Worm (Caenorhabditis elegans) whole organism, young adult: Measurements from ENCODE around the gene grd-12.
A peak's percentile ranks its signal among the peaks of the same experiment; 100 is the strongest.

ENCODE experiments used
- B0035.1 ChIP-seq: sonication (generic microtip); optimal IDR thresholded peaks from 2 replicates; lab custom pipeline; 2016; ENCODE audit warnings: missing genetic modification characterization, mild to moderate bottlenecking, missing compliant biosample characterization, missing genotype, missing genetic modification reagents
- C17E4.6 ChIP-seq: fragments of 200-800 bp; sonication (Bioruptor generic); IDR thresholded peaks from 2 replicates; pipeline ENCODE4 v1.3.6; 2022; ENCODE audit warnings: missing genetic modification reagents, missing genetic modification characterization, missing compliant biosample characterization
- F23B12.7 ChIP-seq: sonication (generic microtip); optimal IDR thresholded peaks from 2 replicates; lab custom pipeline; 2017; ENCODE audit warnings: missing genetic modification characterization, mild to moderate bottlenecking, missing compliant biosample characterization, antibody characterized with exemption, moderate library complexity; ENCODE audit not compliant: insufficient read depth
- F39B2.1 ChIP-seq: fragments of 200-800 bp; sonication (Bioruptor generic); IDR thresholded peaks from 2 replicates; pipeline ENCODE4 v1.3.6; 2022; ENCODE audit warnings: missing genetic modification reagents, missing genetic modification characterization, missing compliant biosample characterization
- F49E8.2 ChIP-seq: sonication (generic microtip); optimal IDR thresholded peaks from 3 replicates; lab custom pipeline; 2017; ENCODE audit warnings: missing genetic modification characterization, mild to moderate bottlenecking, missing compliant biosample characterization, antibody characterized with exemption, moderate library complexity; ENCODE audit not compliant: insufficient read depth
- F52B5.7 ChIP-seq: sonication (generic microtip); optimal IDR thresholded peaks from 2 replicates; lab custom pipeline; 2016; ENCODE audit warnings: mild to moderate bottlenecking, missing genetic modification characterization, missing compliant biosample characterization
- K12H6.12 ChIP-seq: fragments of 200-800 bp; sonication (Bioruptor generic); optimal IDR thresholded peaks from 2 replicates; lab custom pipeline; 2018; ENCODE audit warnings: mild to moderate bottlenecking, missing genetic modification characterization, missing compliant biosample characterization
- Y95B8A.8 ChIP-seq: fragments of 200-800 bp; sonication (Bioruptor generic); IDR thresholded peaks from 2 replicates; pipeline ENCODE4 v1.3.6; 2022; ENCODE audit warnings: missing genetic modification reagents, missing genetic modification characterization, missing compliant biosample characterization
- akir-1 ChIP-seq: fragments of 200-800 bp; sonication (Bioruptor generic); optimal IDR thresholded peaks from 2 replicates; lab custom pipeline; 2018; ENCODE audit warnings: mild to moderate bottlenecking, missing genetic modification characterization, moderate library complexity, missing compliant biosample characterization
- ama-1 ChIP-seq, 3 experiments: fragments of 150-350 bp in 1 of 3; sonication (generic microtip) in 2 of 3; optimal IDR thresholded peaks; 2 replicates each; lab custom pipeline; 2014 to 2018; ENCODE audit warnings: missing biosample characterization in 2 of 3, missing genetic modification characterization in 2 of 3, missing genetic modification reagents in 2 of 3
- atf-7 ChIP-seq: sonication (generic microtip); optimal IDR thresholded peaks from 2 replicates; lab custom pipeline; 2017; ENCODE audit warnings: mild to moderate bottlenecking, missing genetic modification characterization, missing compliant biosample characterization
- athp-1 ChIP-seq: sonication (generic microtip); optimal IDR thresholded peaks from 2 replicates; lab custom pipeline; 2017; ENCODE audit warnings: mild to moderate bottlenecking, missing genetic modification characterization, missing compliant biosample characterization
- attf-3 ChIP-seq: fragments of 200-800 bp; sonication (Bioruptor generic); conservative IDR thresholded peaks from 2 replicates; pipeline ENCODE4 v1.3.6; 2022; ENCODE audit warnings: missing genetic modification reagents, missing genetic modification characterization, missing compliant biosample characterization
- attf-5 ChIP-seq: fragments of 200-800 bp; sonication (Bioruptor generic); optimal IDR thresholded peaks from 2 replicates; lab custom pipeline; 2018; ENCODE audit warnings: mild to moderate bottlenecking, missing genetic modification characterization, missing compliant biosample characterization
- ccch-3 ChIP-seq: fragments of 200-800 bp; sonication (Bioruptor generic); optimal IDR thresholded peaks from 2 replicates; lab custom pipeline; 2018; ENCODE audit warnings: mild to moderate bottlenecking, missing genetic modification characterization, missing compliant biosample characterization
- ceh-27 ChIP-seq: fragments of 200-800 bp; sonication (Bioruptor generic); optimal IDR thresholded peaks from 2 replicates; lab custom pipeline; 2018; ENCODE audit warnings: mild to moderate bottlenecking, missing genetic modification characterization, moderate library complexity, missing compliant biosample characterization
- chd-7 ChIP-seq: sonication (generic microtip); optimal IDR thresholded peaks from 2 replicates; lab custom pipeline; 2016; ENCODE audit warnings: mild to moderate bottlenecking, missing genetic modification characterization, moderate library complexity, missing compliant biosample characterization
- dox-1 ChIP-seq: fragments of 200-800 bp; sonication (Bioruptor generic); IDR thresholded peaks from 2 replicates; pipeline ENCODE4 v1.3.6; 2022; ENCODE audit warnings: missing genetic modification reagents, missing genetic modification characterization, missing compliant biosample characterization
- efl-1 ChIP-seq: fragments of 150-350 bp; optimal IDR thresholded peaks from 2 replicates; lab custom pipeline; 2014; ENCODE audit warnings: missing biosample characterization, missing genetic modification reagents, missing genetic modification characterization
- egl-18 ChIP-seq: fragments of 200-800 bp; sonication (Bioruptor generic); IDR thresholded peaks from 2 replicates; pipeline ENCODE4 v1.3.6; 2022; ENCODE audit warnings: missing genetic modification reagents, missing genetic modification characterization, missing compliant biosample characterization
- egrh-3 ChIP-seq: fragments of 200-800 bp; sonication (Bioruptor generic); IDR thresholded peaks from 2 replicates; pipeline ENCODE4 v1.3.6; 2022; ENCODE audit warnings: missing genetic modification reagents, missing genetic modification characterization, missing compliant biosample characterization
- fkh-3 ChIP-seq: sonication (generic microtip); optimal IDR thresholded peaks from 2 replicates; lab custom pipeline; 2016; ENCODE audit warnings: mild to moderate bottlenecking, missing genetic modification characterization, missing compliant biosample characterization
- gei-17 ChIP-seq: fragments of 200-800 bp; sonication (Bioruptor generic); optimal IDR thresholded peaks from 2 replicates; lab custom pipeline; 2018; ENCODE audit warnings: mild to moderate bottlenecking, missing genetic modification characterization, missing compliant biosample characterization
- hmg-1.2 ChIP-seq: fragments of 200-800 bp; sonication (Bioruptor generic); IDR thresholded peaks from 2 replicates; pipeline ENCODE4 v1.3.6; 2022; ENCODE audit warnings: missing genetic modification reagents, missing genetic modification characterization, missing compliant biosample characterization
- let-607 ChIP-seq, 2 experiments: fragments of 200-800 bp in 1 of 2; sonication (Bioruptor generic) in 1 of 2; sonication (generic microtip) in 1 of 2; optimal IDR thresholded peaks; 2 replicates each; lab custom pipeline; 2016 to 2018; ENCODE audit warnings: mild to moderate bottlenecking in 2 of 2, missing compliant biosample characterization in 2 of 2, missing genetic modification characterization in 2 of 2, moderate library complexity in 2 of 2, missing genotype in 1 of 2
- lin-35 ChIP-seq, 3 experiments: fragments of 150-350 bp in 2 of 3; sonication (generic microtip) in 1 of 3; optimal IDR thresholded peaks; 2 replicates each; lab custom pipeline; 2014 to 2018; ENCODE audit warnings: missing biosample characterization in 3 of 3, missing genetic modification characterization in 3 of 3, missing genetic modification reagents in 3 of 3
- lsy-27 ChIP-seq: sonication (generic microtip); optimal IDR thresholded peaks from 2 replicates; lab custom pipeline; 2017; ENCODE audit warnings: missing genetic modification characterization, mild to moderate bottlenecking, missing compliant biosample characterization, antibody characterized with exemption, missing genotype, borderline replicate concordance; ENCODE audit not compliant: insufficient read depth
- madf-6 ChIP-seq: fragments of 200-800 bp; sonication (Bioruptor generic); IDR thresholded peaks from 2 replicates; pipeline ENCODE4 v1.3.6; 2022; ENCODE audit warnings: missing genetic modification reagents, missing genetic modification characterization, missing compliant biosample characterization
- madf-8 ChIP-seq: fragments of 200-800 bp; sonication (Bioruptor generic); conservative IDR thresholded peaks from 2 replicates; pipeline ENCODE4 v1.3.6; 2022; ENCODE audit warnings: missing genetic modification reagents, missing genetic modification characterization, missing compliant biosample characterization
- mcd-1 ChIP-seq: fragments of 200-800 bp; sonication (Bioruptor generic); IDR thresholded peaks from 2 replicates; pipeline ENCODE4 v1.3.6; 2022; ENCODE audit warnings: missing genetic modification reagents, missing genetic modification characterization, missing compliant biosample characterization
- nfya-1 ChIP-seq: sonication (generic microtip); optimal IDR thresholded peaks from 2 replicates; lab custom pipeline; 2017; ENCODE audit warnings: antibody characterized with exemption, missing compliant biosample characterization, missing genetic modification characterization, borderline replicate concordance; ENCODE audit not compliant: insufficient read depth
- nhr-80 ChIP-seq: sonication (generic microtip); optimal IDR thresholded peaks from 2 replicates; lab custom pipeline; 2016; ENCODE audit warnings: missing genetic modification characterization, missing compliant biosample characterization
- repo-1 ChIP-seq: sonication (generic microtip); optimal IDR thresholded peaks from 2 replicates; lab custom pipeline; 2017; ENCODE audit warnings: mild to moderate bottlenecking, missing genetic modification characterization, missing compliant biosample characterization
- sea-2 ChIP-seq: fragments of 200-800 bp; sonication (Bioruptor generic); IDR thresholded peaks from 2 replicates; pipeline ENCODE4 v1.3.6; 2022; ENCODE audit warnings: missing genetic modification characterization, missing compliant biosample characterization
- snpc-1.3 ChIP-seq: sonication (generic microtip); optimal IDR thresholded peaks from 2 replicates; lab custom pipeline; 2017; ENCODE audit warnings: missing genetic modification characterization, mild to moderate bottlenecking, missing compliant biosample characterization, antibody characterized with exemption, moderate library complexity, missing genotype, missing genetic modification reagents; ENCODE audit not compliant: insufficient read depth
- snpc-3.4 ChIP-seq: sonication (generic microtip); optimal IDR thresholded peaks from 2 replicates; lab custom pipeline; 2017; ENCODE audit warnings: missing genetic modification characterization, mild to moderate bottlenecking, missing compliant biosample characterization, antibody characterized with exemption, moderate library complexity, missing genotype, missing genetic modification reagents
- snpc-4 ChIP-seq, 5 experiments: fragments of 150-350 bp in 1 of 5; sonication (generic microtip) in 4 of 5; optimal IDR thresholded peaks; 2 replicates each; lab custom pipeline; 2014 to 2018; ENCODE audit warnings: missing genetic modification characterization in 5 of 5, missing biosample characterization in 3 of 5, antibody characterized with exemption in 2 of 5, mild to moderate bottlenecking in 2 of 5, missing compliant biosample characterization in 2 of 5, missing genotype in 2 of 5, moderate library complexity in 2 of 5, missing genetic modification reagents in 1 of 5
- somi-1 ChIP-seq: fragments of 200-800 bp; sonication (Bioruptor generic); optimal IDR thresholded peaks from 2 replicates; lab custom pipeline; 2018; ENCODE audit warnings: mild to moderate bottlenecking, missing genetic modification characterization, missing compliant biosample characterization
- tbp1 ChIP-seq: fragments of 200-800 bp; sonication (Bioruptor generic); optimal IDR thresholded peaks from 2 replicates; lab custom pipeline; 2018; ENCODE audit warnings: mild to moderate bottlenecking, missing genetic modification characterization, missing compliant biosample characterization
- xnd-1 ChIP-seq: sonication (generic microtip); optimal IDR thresholded peaks from 2 replicates; lab custom pipeline; 2016; ENCODE audit warnings: missing genotype, missing genetic modification reagents, missing genetic modification characterization, missing compliant biosample characterization
- zim-3 ChIP-seq: sonication (generic microtip); optimal IDR thresholded peaks from 2 replicates; lab custom pipeline; 2017; ENCODE audit warnings: mild to moderate bottlenecking, missing genetic modification characterization, moderate library complexity, missing compliant biosample characterization
- ztf-25 ChIP-seq: fragments of 200-800 bp; sonication (Bioruptor generic); IDR thresholded peaks from 2 replicates; pipeline ENCODE4 v1.3.6; 2022; ENCODE audit warnings: missing genetic modification reagents, missing genetic modification characterization, missing compliant biosample characterization
- ztf-28 ChIP-seq: fragments of 200-800 bp; sonication (Bioruptor generic); IDR thresholded peaks from 2 replicates; pipeline ENCODE4 v1.3.6; 2022; ENCODE audit warnings: missing genetic modification reagents, missing genetic modification characterization, missing compliant biosample characterization

The grd-12 gene

ce11 chrV:14991489-14991888 lies 13.2 kb downstream of the grd-12 start (continued):
- TF ChIP-seq ztf-28 = no peak
- TF ChIP-seq nhr-80 (tag; lab: Kevin White, UChicago) = no peak
- TF ChIP-seq chd-7 (tag; lab: Kevin White, UChicago) = no peak
- TF ChIP-seq repo-1 (tag; lab: Kevin White, UChicago) = peak; percentile 11
- TF ChIP-seq lsy-27 (tag; lab: Kevin White, UChicago) = no peak
- TF ChIP-seq lin-35 (GFP tag; optimal IDR thresholded peaks at IDR 0.05; lab: Kevin White, UChicago) = no peak
- TF ChIP-seq snpc-3.4 (tag; lab: Kevin White, UChicago) = peak; percentile 74
- TF ChIP-seq atf-7 (tag; lab: Kevin White, UChicago) = no peak
- no peak for TF ChIP-seq F23B12.7 (tag; lab: Kevin White, UChicago)
- no peak for TF ChIP-seq egl-18 (GFP tag; lab: Robert Waterston, UW)
- no peak for TF ChIP-seq fkh-3 (tag; lab: Kevin White, UChicago)
- no peak for TF ChIP-seq B0035.1

- TF ChIP-seq xnd-1 = peak; percentile 91
- TF ChIP-seq ceh-27 (GFP tag; lab: Kevin White, UChicago) = no peak
- no peak for TF ChIP-seq athp-1 (tag; lab: Kevin White, UChicago)
- no peak for TF ChIP-seq K12H6.12 (tag; lab: Kevin White, UChicago)
- TF ChIP-seq attf-3 (GFP tag; lab: Robert Waterston, UW) = peak; percentile 60
- TF ChIP-seq snpc-4 (GFP tag; optimal IDR thresholded peaks at IDR 0.05; lab: Kevin White, UChicago) = peak; percentile 22
- peak in 1 of 4 experiments; percentile 10 for TF ChIP-seq snpc-4 (tag; optimal IDR thresholded peaks at IDR 0.05; lab: Kevin White, UChicago)
- no peak for TF ChIP-seq somi-1
- TF ChIP-seq sea-2 (GFP tag; lab: Robert Waterston, UW) = no peak
- no peak for TF ChIP-seq zim-3
- no peak for TF ChIP-seq nfya-1
- peak; percentile 92 for TF ChIP-seq madf-8 (GFP tag; lab: Robert Waterston, UW)
- TF ChIP-seq atf-7 (tag; lab: Kevin White, UChicago) = no peak
- TF ChIP-seq F39B2.1 (GFP tag; lab: Robert Waterston, UW) = no peak
- 0 out of 2 replicates have a peak, but pooled peaks have one; percentile 24 for TF ChIP-seq ztf-25 (GFP tag; lab: Robert Waterston, UW)
- TF ChIP-seq ama-1 (optimal IDR thresholded peaks at IDR 0.05; lab: Kevin White, UChicago) = no peak
- TF ChIP-seq ama-1 (GFP tag; optimal IDR thresholded peaks at IDR 0.05; lab: Kevin White, UChicago) = no peak
- TF ChIP-seq hmg-1.2 (GFP tag; lab: Robert Waterston, UW) = peak; percentile 52
- peak; percentile 13 for TF ChIP-seq snpc-1.3 (tag; lab: Kevin White, UChicago)
- TF ChIP-seq efl-1 (GFP tag; lab: Kevin White, UChicago) = peak; percentile 98
- TF ChIP-seq C17E4.6 = 0 out of 2 replicates have a peak, but pooled peaks have one; percentile 34
- TF ChIP-seq mcd-1 (GFP tag; lab: Robert Waterston, UW) = peak; percentile 50
- no peak for TF ChIP-seq lsy-27 (tag; lab: Kevin White, UChicago)
- peak; percentile 42 for TF ChIP-seq F49E8.2 (tag; lab: Kevin White, UChicago)
- no peak for TF ChIP-seq attf-5 (GFP tag; lab: Kevin White, UChicago)
- peak; percentile 57 for TF ChIP-seq dox-1
- TF ChIP-seq nhr-80 (tag; lab: Kevin White, UChicago) = no peak
- TF ChIP-seq egrh-3 (GFP tag; lab: Robert Waterston, UW) = no peak
- TF ChIP-seq ccch-3 (GFP tag; lab: Kevin White, UChicago) = no peak
- TF ChIP-seq F52B5.7 (tag; lab: Kevin White, UChicago) = no peak
- no peak for TF ChIP-seq let-607 (tag; optimal IDR thresholded peaks at IDR 0.05; lab: Kevin White, UChicago)
- peak in 1 of 3 experiments; percentile 59 for TF ChIP-seq lin-35 (GFP tag; optimal IDR thresholded peaks at IDR 0.05; lab: Kevin White, UChicago)
- TF ChIP-seq repo-1 (tag; lab: Kevin White, UChicago) = no peak
- peak; percentile 96 for TF ChIP-seq madf-6 (GFP tag; lab: Robert Waterston, UW)
- TF ChIP-seq akir-1 (GFP tag; lab: Kevin White, UChicago) = no peak
- peak; percentile 32 for TF ChIP-seq tbp1 (GFP tag; lab: Kevin White, UChicago)
- no peak for TF ChIP-seq gei-17 (GFP tag; lab: Kevin White, UChicago)
- TF ChIP-seq Y95B8A.8 (GFP tag; lab: Robert Waterston, UW) = peak; percentile 51; the same call in 1 of the 2 replicates
Measured at ce11 chrV:14992627-14993117, 14.4 kb downstream of the grd-12 start, which contains the start of gene T01C3.3. Gene T01C3.3, minus strand, starts transcription at chrV:14992677.
